Worm (Caenorhabditis elegans) whole organism, L4 larva: Measurements from ENCODE around the gene D1005.10.

ENCODE experiments used
- F44E2.7 ChIP-seq: fragments of 200-800 bp; sonication (Bioruptor generic); IDR thresholded peaks from 2 replicates; pipeline ENCODE4 v2.1.2; 2022; ENCODE audit warnings: missing genetic modification characterization, missing compliant biosample characterization
- T20F7.1 ChIP-seq: fragments of 200-800 bp; sonication (Bioruptor generic); optimal IDR thresholded peaks from 2 replicates; lab custom pipeline; 2018; ENCODE audit warnings: mild to moderate bottlenecking, missing genetic modification characterization, missing compliant biosample characterization
- T26A8.4 ChIP-seq: fragments of 200-800 bp; sonication (Bioruptor generic); IDR thresholded peaks from 2 replicates; pipeline ENCODE4 v1.3.6; 2022; ENCODE audit warnings: missing genetic modification characterization, missing compliant biosample characterization
- Y105C5A.15 ChIP-seq: fragments of 200-800 bp; sonication (Bioruptor generic); IDR thresholded peaks from 2 replicates; pipeline ENCODE4 v1.3.6; 2022; ENCODE audit warnings: missing genetic modification characterization, missing compliant biosample characterization
- Y48G9A.11 ChIP-seq: fragments of 200-800 bp; sonication (Bioruptor generic); IDR thresholded peaks from 2 replicates; pipeline ENCODE4 v1.3.6; 2022; ENCODE audit warnings: missing genetic modification reagents, missing genetic modification characterization, missing compliant biosample characterization
- Y5F2A.4 ChIP-seq: fragments of 200-800 bp; sonication (Bioruptor generic); optimal IDR thresholded peaks from 2 replicates; lab custom pipeline; 2018; ENCODE audit warnings: mild to moderate bottlenecking, missing genetic modification characterization, missing compliant biosample characterization
- ZK337.2 ChIP-seq: fragments of 200-800 bp; sonication (Bioruptor generic); IDR thresholded peaks from 2 replicates; pipeline ENCODE4 v1.3.6; 2022; ENCODE audit warnings: missing genetic modification reagents, missing genetic modification characterization, missing compliant biosample characterization
- aly-2 ChIP-seq: sonication (generic microtip); optimal IDR thresholded peaks from 2 replicates; lab custom pipeline; 2018; ENCODE audit warnings: missing biosample characterization, missing genetic modification characterization
- attf-4 ChIP-seq: sonication (generic microtip); optimal IDR thresholded peaks from 3 replicates; lab custom pipeline; 2017; ENCODE audit warnings: missing biosample characterization, missing genetic modification characterization
- ceh-20 ChIP-seq: fragments of 200-800 bp; sonication (Bioruptor generic); IDR thresholded peaks from 2 replicates; pipeline ENCODE4 v1.3.6; 2022; ENCODE audit warnings: missing genetic modification reagents, missing genetic modification characterization, missing compliant biosample characterization
- ceh-62 ChIP-seq: sonication (generic microtip); optimal IDR thresholded peaks from 2 replicates; lab custom pipeline; 2017; ENCODE audit warnings: missing biosample characterization, missing genetic modification characterization
- ces-1 ChIP-seq: fragments of 150-350 bp; sonication (generic microtip); optimal IDR thresholded peaks from 4 replicates; lab custom pipeline; 2014; ENCODE audit warnings: missing biosample characterization, missing genetic modification reagents, missing genetic modification characterization
- cey-2 ChIP-seq: sonication (generic microtip); optimal IDR thresholded peaks from 3 replicates; lab custom pipeline; 2017; ENCODE audit warnings: missing genetic modification characterization, mild to moderate bottlenecking, missing compliant biosample characterization, antibody characterized with exemption, borderline replicate concordance; ENCODE audit not compliant: insufficient read depth
- daf-8 ChIP-seq: fragments of 200-800 bp; sonication (Bioruptor generic); IDR thresholded peaks from 2 replicates; pipeline ENCODE4 v1.3.6; 2022; ENCODE audit warnings: missing genetic modification characterization, missing compliant biosample characterization
- dmd-6 ChIP-seq: fragments of 200-800 bp; sonication (Bioruptor generic); IDR thresholded peaks from 2 replicates; pipeline ENCODE4 v1.3.6; 2022; ENCODE audit warnings: missing genetic modification reagents, missing genetic modification characterization, missing compliant biosample characterization
- dmd-9 ChIP-seq: fragments of 200-800 bp; sonication (Bioruptor generic); IDR thresholded peaks from 2 replicates; pipeline ENCODE4 v1.3.6; 2022; ENCODE audit warnings: missing genetic modification reagents, missing genetic modification characterization, missing compliant biosample characterization
- dpl-1 ChIP-seq: fragments of 150-350 bp; optimal IDR thresholded peaks from 2 replicates; lab custom pipeline; 2014; ENCODE audit warnings: missing biosample characterization, missing genetic modification reagents, missing genetic modification characterization
- dve-1 ChIP-seq: sonication (generic microtip); optimal IDR thresholded peaks from 2 replicates; lab custom pipeline; 2017; ENCODE audit warnings: antibody characterized with exemption, mild to moderate bottlenecking, missing genetic modification characterization, missing compliant biosample characterization; ENCODE audit not compliant: insufficient read depth
- egl-43 ChIP-seq: fragments of 200-800 bp; sonication (Bioruptor generic); IDR thresholded peaks from 2 replicates; pipeline ENCODE4 v1.3.6; 2022; ENCODE audit warnings: missing genetic modification reagents, missing genetic modification characterization, missing compliant biosample characterization
- fkh-10 ChIP-seq: fragments of 150-350 bp; optimal IDR thresholded peaks from 2 replicates; lab custom pipeline; 2014; ENCODE audit warnings: missing biosample characterization, missing genetic modification reagents, missing genetic modification characterization
- fos-1 ChIP-seq: fragments of 150-350 bp; optimal IDR thresholded peaks from 2 replicates; lab custom pipeline; 2014; ENCODE audit warnings: missing biosample characterization, missing genetic modification characterization
- gei-8 ChIP-seq: fragments of 200-800 bp; sonication (Bioruptor generic); optimal IDR thresholded peaks from 2 replicates; lab custom pipeline; 2018; ENCODE audit warnings: mild to moderate bottlenecking, missing genetic modification characterization, missing compliant biosample characterization
- lin-1 ChIP-seq: fragments of 200-800 bp; sonication (Bioruptor generic); IDR thresholded peaks from 2 replicates; pipeline ENCODE4 v1.3.6; 2022; ENCODE audit warnings: missing genetic modification reagents, missing genetic modification characterization, missing compliant biosample characterization
- lin-13 ChIP-seq: fragments of 150-350 bp; optimal IDR thresholded peaks from 2 replicates; lab custom pipeline; 2014; ENCODE audit warnings: missing biosample characterization, missing genetic modification reagents, missing genetic modification characterization
- madf-9 ChIP-seq: fragments of 200-800 bp; sonication (Bioruptor generic); conservative IDR thresholded peaks from 2 replicates; pipeline ENCODE4 v1.3.6; 2022; ENCODE audit warnings: missing genetic modification reagents, missing genetic modification characterization, missing compliant biosample characterization
- mdl-1 ChIP-seq, 2 experiments: fragments of 150-350 bp in 1 of 2; sonication (generic microtip) in 1 of 2; optimal IDR thresholded peaks; 2 replicates each; lab custom pipeline; 2014 to 2017; ENCODE audit warnings: missing biosample characterization in 2 of 2, missing genetic modification characterization in 2 of 2
- mdt-29 ChIP-seq: fragments of 200-800 bp; sonication (Bioruptor generic); IDR thresholded peaks from 2 replicates; pipeline ENCODE4 v1.3.6; 2022; ENCODE audit warnings: missing genetic modification reagents, missing genetic modification characterization, missing compliant biosample characterization
- mxl-2 ChIP-seq: fragments of 200-800 bp; sonication (Bioruptor generic); conservative IDR thresholded peaks from 2 replicates; pipeline ENCODE4 v1.3.6; 2022; ENCODE audit warnings: missing genetic modification reagents, missing genetic modification characterization, missing compliant biosample characterization
- mxl-3 ChIP-seq: fragments of 200-800 bp; sonication (Bioruptor generic); optimal IDR thresholded peaks from 2 replicates; lab custom pipeline; 2018; ENCODE audit warnings: mild to moderate bottlenecking, missing genetic modification characterization, missing compliant biosample characterization
- nhr-10 ChIP-seq: fragments of 150-350 bp; optimal IDR thresholded peaks from 2 replicates; lab custom pipeline; 2014; ENCODE audit warnings: missing biosample characterization, missing genetic modification characterization
- nhr-11 ChIP-seq: fragments of 150-350 bp; optimal IDR thresholded peaks from 2 replicates; lab custom pipeline; 2014; ENCODE audit warnings: missing biosample characterization, missing genetic modification characterization
- nhr-111 ChIP-seq: fragments of 200-800 bp; sonication (Bioruptor generic); optimal IDR thresholded peaks from 2 replicates; lab custom pipeline; 2018; ENCODE audit warnings: mild to moderate bottlenecking, missing genetic modification characterization, missing compliant biosample characterization
- nhr-237 ChIP-seq: sonication (generic microtip); optimal IDR thresholded peaks from 2 replicates; lab custom pipeline; 2017; ENCODE audit warnings: missing biosample characterization, missing genetic modification characterization
- nhr-25 ChIP-seq: sonication (generic microtip); optimal IDR thresholded peaks from 2 replicates; lab custom pipeline; 2017; ENCODE audit warnings: missing genetic modification characterization, mild to moderate bottlenecking, missing compliant biosample characterization, antibody characterized with exemption, moderate library complexity, borderline replicate concordance; ENCODE audit not compliant: insufficient read depth
- nhr-28 ChIP-seq: fragments of 150-350 bp; optimal IDR thresholded peaks from 2 replicates; lab custom pipeline; 2014; ENCODE audit warnings: missing biosample characterization, missing genetic modification characterization
- nhr-41 ChIP-seq: fragments of 200-800 bp; sonication (Bioruptor generic); IDR thresholded peaks from 2 replicates; pipeline ENCODE4 v1.3.6; 2022; ENCODE audit warnings: missing genetic modification reagents, missing genetic modification characterization, missing compliant biosample characterization
- nhr-42 ChIP-seq: fragments of 200-800 bp; sonication (Bioruptor generic); IDR thresholded peaks from 2 replicates; pipeline ENCODE4 v1.3.6; 2022; ENCODE audit warnings: missing genetic modification characterization, missing compliant biosample characterization
- nhr-6 ChIP-seq: fragments of 150-350 bp; optimal IDR thresholded peaks from 2 replicates; lab custom pipeline; 2014; ENCODE audit warnings: missing biosample characterization, missing genetic modification characterization
- nhr-76 ChIP-seq: fragments of 150-350 bp; optimal IDR thresholded peaks from 2 replicates; lab custom pipeline; 2014; ENCODE audit warnings: missing biosample characterization, missing genetic modification characterization
- php-3 ChIP-seq: fragments of 200-800 bp; sonication (Bioruptor generic); IDR thresholded peaks from 2 replicates; pipeline ENCODE4 v1.3.6; 2022; ENCODE audit warnings: missing genetic modification reagents, missing genetic modification characterization, missing compliant biosample characterization
- rbr-2 ChIP-seq: sonication (generic microtip); optimal IDR thresholded peaks from 2 replicates; lab custom pipeline; 2016; ENCODE audit warnings: missing genotype, missing genetic modification characterization, missing compliant biosample characterization
- sdz-12 ChIP-seq: fragments of 200-800 bp; sonication (Bioruptor generic); optimal IDR thresholded peaks from 2 replicates; lab custom pipeline; 2018; ENCODE audit warnings: mild to moderate bottlenecking, missing genetic modification characterization, missing compliant biosample characterization
- set-16 ChIP-seq: fragments of 200-800 bp; sonication (Bioruptor generic); IDR thresholded peaks from 2 replicates; pipeline ENCODE4 v1.3.6; 2022; ENCODE audit warnings: missing genetic modification reagents, missing genetic modification characterization, missing compliant biosample characterization
- snpc-1.2 ChIP-seq: fragments of 200-800 bp; sonication (Bioruptor generic); IDR thresholded peaks from 2 replicates; pipeline ENCODE4 v1.3.6; 2022; ENCODE audit warnings: missing genetic modification reagents, missing genetic modification characterization, missing compliant biosample characterization
- spr-1 ChIP-seq: sonication (generic microtip); optimal IDR thresholded peaks from 2 replicates; lab custom pipeline; 2016; ENCODE audit warnings: mild to moderate bottlenecking, missing genetic modification characterization, missing compliant biosample characterization
- tra-1 ChIP-seq: fragments of 200-800 bp; sonication (Bioruptor generic); IDR thresholded peaks from 2 replicates; pipeline ENCODE4 v1.3.6; 2022; ENCODE audit warnings: missing genetic modification reagents, missing genetic modification characterization, missing compliant biosample characterization
- unc-62 ChIP-seq, 3 experiments: fragments of 150-350 bp in 1 of 3; sonication (generic microtip); optimal IDR thresholded peaks in 2 of 3; peaks in 1 of 3; 1 replicate in 1 of 3; 2 replicates in 2 of 3; lab custom pipeline; 2014 to 2017; ENCODE audit warnings: missing biosample characterization in 3 of 3, missing genetic modification characterization in 3 of 3, missing genetic modification reagents in 3 of 3, missing genotype in 1 of 3
- zfp-3 ChIP-seq: fragments of 200-800 bp; sonication (Bioruptor generic); conservative IDR thresholded peaks from 2 replicates; pipeline ENCODE4 v1.3.6; 2022; ENCODE audit warnings: missing genetic modification reagents, missing genetic modification characterization, missing compliant biosample characterization
- zip-11 ChIP-seq: fragments of 200-800 bp; sonication (Bioruptor generic); IDR thresholded peaks from 2 replicates; pipeline ENCODE4 v1.3.6; 2022; ENCODE audit warnings: missing genetic modification characterization, missing compliant biosample characterization
- zip-2 ChIP-seq: fragments of 150-350 bp; optimal IDR thresholded peaks from 2 replicates; lab custom pipeline; 2014; ENCODE audit warnings: missing biosample characterization, missing genetic modification characterization
- ztf-11 ChIP-seq: fragments of 150-350 bp; optimal IDR thresholded peaks from 2 replicates; lab custom pipeline; 2014; ENCODE audit warnings: missing biosample characterization, missing genetic modification characterization

Gene D1005.10

DNA sequence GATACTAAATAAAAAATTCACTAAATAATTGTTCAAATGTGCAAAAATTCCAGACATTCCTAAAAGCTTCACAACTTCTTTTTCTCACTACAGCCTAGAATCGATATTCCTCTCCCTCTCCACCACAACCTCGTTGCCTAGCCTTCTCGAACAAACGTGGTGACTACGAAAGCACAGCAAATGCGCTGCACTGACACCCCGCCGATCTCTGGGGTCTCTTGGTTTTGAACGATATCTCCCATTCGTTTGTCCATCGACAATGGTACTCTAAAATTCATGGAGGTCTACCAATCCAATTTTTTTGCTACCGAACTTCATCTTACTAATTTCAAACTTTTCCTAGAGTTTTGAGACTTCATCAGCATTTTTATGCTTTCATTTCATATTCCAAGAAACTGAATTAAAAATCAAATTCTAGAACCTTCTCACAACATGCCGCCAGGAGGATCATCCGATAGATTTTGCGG is 35.6 kb downstream of the D1005.10 start, which contains the start of gene W05H7.1 (continued):
- TF ChIP-seq Y5F2A.4 (GFP tag; lab: Kevin White, UChicago), result no peak
- TF ChIP-seq php-3 (GFP tag; lab: Robert Waterston, UW), result no peak
- peak; percentile 56 for TF ChIP-seq mxl-3
- TF ChIP-seq nhr-6 (tag; lab: Kevin White, UChicago), result peak; percentile 54
- TF ChIP-seq ZK337.2 (GFP tag; lab: Robert Waterston, UW), result no peak
- no peak for TF ChIP-seq fos-1 (tag; lab: Kevin White, UChicago)
- TF ChIP-seq nhr-11, result peak; percentile 22
- TF ChIP-seq nhr-111 (GFP tag; lab: Kevin White, UChicago), result no peak
- no peak for TF ChIP-seq lin-1 (GFP tag; lab: Robert Waterston, UW)
- no peak for TF ChIP-seq dmd-9 (GFP tag; lab: Robert Waterston, UW)
- no peak for TF ChIP-seq Y105C5A.15 (GFP tag; lab: Robert Waterston, UW)
- TF ChIP-seq fkh-10 (GFP tag; lab: Kevin White, UChicago), result peak; percentile 4
- TF ChIP-seq aly-2 (tag; lab: Kevin White, UChicago), result no peak
- no peak for TF ChIP-seq ztf-11 (tag; lab: Kevin White, UChicago)
- TF ChIP-seq dmd-6, result no peak
- TF ChIP-seq mxl-2, result no peak
- TF ChIP-seq zfp-3 (GFP tag; lab: Robert Waterston, UW), result no peak
- TF ChIP-seq daf-8 (GFP tag; lab: Robert Waterston, UW), result no peak
- no peak for TF ChIP-seq attf-4 (tag; lab: Kevin White, UChicago)
- no peak for TF ChIP-seq madf-9
- TF ChIP-seq nhr-41 (GFP tag; lab: Robert Waterston, UW), result no peak
- TF ChIP-seq tra-1 (GFP tag; lab: Robert Waterston, UW), result no peak
- TF ChIP-seq dve-1 (tag; lab: Kevin White, UChicago), result peak; percentile 59
- TF ChIP-seq mdl-1 (tag; optimal IDR thresholded peaks at IDR 0.05; lab: Kevin White, UChicago), result peak in 1 of 2 experiments; percentile 18
- TF ChIP-seq spr-1 (tag; lab: Kevin White, UChicago), result no peak
- no peak for TF ChIP-seq ceh-62 (tag; lab: Kevin White, UChicago)
- no peak for TF ChIP-seq ceh-20 (GFP tag; lab: Robert Waterston, UW)
- TF ChIP-seq mdt-29, result no peak
- TF ChIP-seq nhr-42, result no peak
- TF ChIP-seq T26A8.4 (GFP tag; lab: Robert Waterston, UW), result no peak
- no peak for TF ChIP-seq ces-1
- TF ChIP-seq set-16, result no peak
- TF ChIP-seq nhr-25 (tag; lab: Kevin White, UChicago), result no peak
- no peak for TF ChIP-seq dpl-1 (GFP tag; lab: Kevin White, UChicago)
- TF ChIP-seq zip-2, result no peak
- TF ChIP-seq sdz-12 (GFP tag; lab: Kevin White, UChicago), result no peak
- no peak for TF ChIP-seq nhr-237 (tag; lab: Kevin White, UChicago)
- peak; percentile 41 for TF ChIP-seq nhr-28 (tag; lab: Kevin White, UChicago)
- TF ChIP-seq zip-11, result no peak
- no peak for TF ChIP-seq nhr-10 (tag; lab: Kevin White, UChicago)
- no peak for TF ChIP-seq gei-8 (GFP tag; lab: Kevin White, UChicago)
- peak in 1 of 2 experiments; percentile 98 for TF ChIP-seq unc-62 (GFP tag; optimal IDR thresholded peaks at IDR 0.05 in 1 of 2; lab: Kevin White, UChicago)
- TF ChIP-seq unc-62 (tag; optimal IDR thresholded peaks at IDR 0.05; lab: Kevin White, UChicago), result no peak
- no peak for TF ChIP-seq lin-13 (GFP tag; lab: Kevin White, UChicago)
- TF ChIP-seq nhr-76 (tag; lab: Kevin White, UChicago), result no peak
- TF ChIP-seq egl-43 (GFP tag; lab: Robert Waterston, UW), result no peak
- no peak for TF ChIP-seq T20F7.1 (GFP tag; lab: Kevin White, UChicago)
- no peak for TF ChIP-seq cey-2 (tag; lab: Kevin White, UChicago)
- no peak for TF ChIP-seq rbr-2 (tag; lab: Kevin White, UChicago)
- no peak for TF ChIP-seq F44E2.7 (GFP tag; lab: Robert Waterston, UW)
- no peak for TF ChIP-seq Y48G9A.11
- TF ChIP-seq snpc-1.2 (GFP tag; lab: Robert Waterston, UW), result no peak
